Worm (Caenorhabditis elegans): Measurements from ENCODE around the gene C23H3.2.
A peak's percentile ranks its signal among the peaks of the same experiment; 100 is the strongest.
"Not testable (repeated sequence)": the region's sequence is repeated elsewhere in the genome, so short reads cannot be mapped to it uniquely, and the experiment has no call there.

Gene C23H3.2

ce11 chrII:95177-95576, 34.1 kb downstream of the C23H3.2 start, which contains the start of gene C50D2.7:
TSS of gene C50D2.7 (minus strand) at chrII:95277.
- TF ChIP-seq ceh-13 (GFP tag; optimal IDR thresholded peaks at IDR 0.05) (no peak), scrt-1 (GFP tag; IDR thresholded peaks at IDR 0.05) (no peak), hnd-1 (tag; optimal IDR thresholded peaks at IDR 0.05) (no peak), pes-1 (GFP tag; IDR thresholded peaks at IDR 0.05) (no peak), tra-4 (tag; optimal IDR thresholded peaks at IDR 0.05) (no peak)

- no peak for TF ChIP-seq B0310.2 (tag; optimal IDR thresholded peaks at IDR 0.05)
- TF ChIP-seq tra-4 (tag; optimal IDR thresholded peaks at IDR 0.05): no peak
- no peak for TF ChIP-seq tbx-11 (GFP tag; IDR thresholded peaks at IDR 0.05)
- TF ChIP-seq hmbx-1 (tag; optimal IDR thresholded peaks at IDR 0.05): peak; percentile 40
- peak; percentile 69 for TF ChIP-seq F13C5.2 (tag; optimal IDR thresholded peaks at IDR 0.05)
- TF ChIP-seq sea-1 (GFP tag; conservative IDR thresholded peaks at IDR 0.05): no peak
Observed at ce11 chrII:97992-98763, 37.1 kb downstream of the C23H3.2 start, which contains the start of the genes luc-7L3 and sftb-6. TSS of gene luc-7L3 (minus strand) at chrII:98027. TSS of gene sftb-6 (plus strand) at chrII:98404.

- TF ChIP-seq scrt-1 (GFP tag; IDR thresholded peaks at IDR 0.05); pes-1 (GFP tag; IDR thresholded peaks at IDR 0.05); ets-7 (tag; optimal IDR thresholded peaks at IDR 0.05): not testable (repeated sequence)
Observed at ce11 chrII:98894-99293, 37.8 kb downstream of the C23H3.2 start, which contains the start of gene C50D2.10. TSS of gene C50D2.10 (plus strand) at chrII:99138.

ce11 chrII:101176-101575, 40.1 kb downstream of the C23H3.2 start:
- TF ChIP-seq sea-1 (GFP tag; conservative IDR thresholded peaks at IDR 0.05): 0 out of 2 replicates have a peak, but pooled peaks have one; percentile 52
- no peak for TF ChIP-seq tbx-11 (GFP tag; IDR thresholded peaks at IDR 0.05)
- no peak for TF ChIP-seq hnd-1 (tag; optimal IDR thresholded peaks at IDR 0.05)
- TF ChIP-seq tra-4 (tag; optimal IDR thresholded peaks at IDR 0.05): no peak
- TF ChIP-seq scrt-1 (GFP tag; IDR thresholded peaks at IDR 0.05): no peak
- no peak for TF ChIP-seq flt-1 (GFP tag; IDR thresholded peaks at IDR 0.05)
- TF ChIP-seq hmg-4 (GFP tag; optimal IDR thresholded peaks at IDR 0.05): no peak

ce11 chrII:104234-104633, 43.1 kb downstream of the C23H3.2 start, which contains the start of gene col-68:
TSS of gene col-68 (plus strand) at chrII:104534.
- no peak for TF ChIP-seq ceh-36 (tag; optimal IDR thresholded peaks at IDR 0.05)
- no peak for TF ChIP-seq ets-7 (tag; optimal IDR thresholded peaks at IDR 0.05)
- TF ChIP-seq ceh-13 (GFP tag; optimal IDR thresholded peaks at IDR 0.05): no peak
- TF ChIP-seq B0310.2 (tag; optimal IDR thresholded peaks at IDR 0.05): no peak
- no peak for TF ChIP-seq hmg-4 (GFP tag; optimal IDR thresholded peaks at IDR 0.05)
- no peak for TF ChIP-seq tbx-37 (GFP tag; conservative IDR thresholded peaks at IDR 0.05)
- TF ChIP-seq tra-4 (tag; optimal IDR thresholded peaks at IDR 0.05): no peak
- no peak for TF ChIP-seq pes-1 (GFP tag; IDR thresholded peaks at IDR 0.05)
- no peak for TF ChIP-seq hnd-1 (tag; optimal IDR thresholded peaks at IDR 0.05)
- no peak for TF ChIP-seq scrt-1 (GFP tag; IDR thresholded peaks at IDR 0.05)
- no peak for TF ChIP-seq aly-1 (tag; optimal IDR thresholded peaks at IDR 0.05)
- TF ChIP-seq sea-1 (GFP tag; conservative IDR thresholded peaks at IDR 0.05): no peak
- TF ChIP-seq tbx-11 (GFP tag; IDR thresholded peaks at IDR 0.05): no peak
- no peak for TF ChIP-seq hmbx-1 (tag; optimal IDR thresholded peaks at IDR 0.05)
- TF ChIP-seq F13C5.2 (tag; optimal IDR thresholded peaks at IDR 0.05): no peak

- no peak for TF ChIP-seq ceh-36 (tag; optimal IDR thresholded peaks at IDR 0.05)
- no peak for TF ChIP-seq hmbx-1 (tag; optimal IDR thresholded peaks at IDR 0.05)
- no peak for TF ChIP-seq ceh-13 (GFP tag; optimal IDR thresholded peaks at IDR 0.05)
- no peak for TF ChIP-seq hmg-4 (GFP tag; optimal IDR thresholded peaks at IDR 0.05)
Observed at ce11 chrII:105327-105882, 44.3 kb downstream of the C23H3.2 start.

- TF ChIP-seq tbx-11 (GFP tag; IDR thresholded peaks at IDR 0.05): no peak
- no peak for TF ChIP-seq aly-1 (tag; optimal IDR thresholded peaks at IDR 0.05)
- TF ChIP-seq hmg-4 (GFP tag; optimal IDR thresholded peaks at IDR 0.05): no peak
- no peak for TF ChIP-seq scrt-1 (GFP tag; IDR thresholded peaks at IDR 0.05)
- no peak for TF ChIP-seq ets-7 (tag; optimal IDR thresholded peaks at IDR 0.05)
- TF ChIP-seq tra-4 (tag; optimal IDR thresholded peaks at IDR 0.05): no peak
- no peak for TF ChIP-seq pes-1 (GFP tag; IDR thresholded peaks at IDR 0.05)
- TF ChIP-seq ama-1 (optimal IDR thresholded peaks at IDR 0.05): no peak
- TF ChIP-seq hmbx-1 (tag; optimal IDR thresholded peaks at IDR 0.05): no peak
- TF ChIP-seq flt-1 (GFP tag; IDR thresholded peaks at IDR 0.05): no peak
Observed at ce11 chrII:105889-106288, 44.8 kb downstream of the C23H3.2 start, which contains the start of gene txt-1. TSS of gene txt-1 (plus strand) at chrII:106189.

- no peak for TF ChIP-seq hmg-4 (GFP tag; optimal IDR thresholded peaks at IDR 0.05)
Observed at ce11 chrII:107703-108102, 46.6 kb downstream of the C23H3.2 start.

ce11 chrII:108865-109264, 47.8 kb downstream of the C23H3.2 start, which contains the start of gene C50D2.2:
TSS of gene C50D2.2 (plus strand) at chrII:109165.
- TF ChIP-seq flt-1 (GFP tag; IDR thresholded peaks at IDR 0.05) (no peak), hmbx-1 (tag; optimal IDR thresholded peaks at IDR 0.05) (no peak), scrt-1 (GFP tag; IDR thresholded peaks at IDR 0.05) (no peak), hmg-4 (GFP tag; optimal IDR thresholded peaks at IDR 0.05) (no peak), aly-1 (tag; optimal IDR thresholded peaks at IDR 0.05) (no peak), ama-1 (optimal IDR thresholded peaks at IDR 0.05) (no peak), sea-1 (GFP tag; conservative IDR thresholded peaks at IDR 0.05) (no peak)
